Worm (Caenorhabditis elegans) whole organism, young adult: ENCODE measurements around the gene E02H4.7.

Experiments
- K12H6.12 ChIP-seq: fragments of 200-800 bp; sonication (Bioruptor generic); optimal IDR thresholded peaks from 2 replicates; lab custom pipeline; 2018; ENCODE audit warnings: mild to moderate bottlenecking, missing genetic modification characterization, missing compliant biosample characterization
- bed-1 ChIP-seq: fragments of 200-800 bp; sonication (Bioruptor generic); IDR thresholded peaks from 2 replicates; pipeline ENCODE4 v1.3.6; 2022; ENCODE audit warnings: missing genetic modification reagents, missing genetic modification characterization, missing compliant biosample characterization
- dpff-1 ChIP-seq: sonication (generic microtip); optimal IDR thresholded peaks from 2 replicates; lab custom pipeline; 2017; ENCODE audit warnings: mild to moderate bottlenecking, missing genetic modification characterization, missing compliant biosample characterization
- egrh-3 ChIP-seq: fragments of 200-800 bp; sonication (Bioruptor generic); IDR thresholded peaks from 2 replicates; pipeline ENCODE4 v1.3.6; 2022; ENCODE audit warnings: missing genetic modification reagents, missing genetic modification characterization, missing compliant biosample characterization
- him-1 ChIP-seq: sonication (generic microtip); optimal IDR thresholded peaks from 2 replicates; lab custom pipeline; 2016; ENCODE audit warnings: missing genotype, missing genetic modification reagents, missing genetic modification characterization, missing compliant biosample characterization
- lin-26 ChIP-seq: fragments of 200-800 bp; sonication (Bioruptor generic); IDR thresholded peaks from 2 replicates; pipeline ENCODE4 v1.3.6; 2022; ENCODE audit warnings: missing genetic modification reagents, missing genetic modification characterization, missing compliant biosample characterization
- lin-35 ChIP-seq, 3 experiments: fragments of 150-350 bp in 2 of 3; sonication (generic microtip) in 1 of 3; optimal IDR thresholded peaks; 2 replicates each; lab custom pipeline; 2014 to 2018; ENCODE audit warnings: missing biosample characterization in 3 of 3, missing genetic modification characterization in 3 of 3, missing genetic modification reagents in 3 of 3
- mel-28 ChIP-seq: sonication (generic microtip); optimal IDR thresholded peaks from 2 replicates; lab custom pipeline; 2016; ENCODE audit warnings: borderline replicate concordance, mild to moderate bottlenecking, missing genetic modification characterization, missing compliant biosample characterization
- nhr-27 ChIP-seq: fragments of 200-800 bp; sonication (Bioruptor generic); optimal IDR thresholded peaks from 2 replicates; lab custom pipeline; 2018; ENCODE audit warnings: mild to moderate bottlenecking, missing genetic modification characterization, moderate library complexity, missing compliant biosample characterization
- rcor-1 ChIP-seq: fragments of 200-800 bp; sonication (Bioruptor generic); IDR thresholded peaks from 2 replicates; pipeline ENCODE4 v1.3.6; 2022; ENCODE audit warnings: missing genetic modification reagents, missing genetic modification characterization, missing compliant biosample characterization
- unc-130 ChIP-seq: sonication (generic microtip); optimal IDR thresholded peaks from 2 replicates; lab custom pipeline; 2016; ENCODE audit warnings: missing genetic modification reagents, missing genetic modification characterization, missing compliant biosample characterization

ce11 chrX:14234366-14234765 is 21.7 kb upstream of the E02H4.7 start, which contains the start of gene srg-36:
- no peak for TF ChIP-seq lin-35 (GFP tag; optimal IDR thresholded peaks at IDR 0.05; lab: Kevin White, UChicago)
- no peak for TF ChIP-seq lin-26 (GFP tag; lab: Robert Waterston, UW)
- TF ChIP-seq K12H6.12 (tag; lab: Kevin White, UChicago): no peak
- TF ChIP-seq mel-28: no peak
- no peak for TF ChIP-seq egrh-3 (GFP tag; lab: Robert Waterston, UW)
- TF ChIP-seq unc-130: no peak
- no peak for TF ChIP-seq nhr-27 (tag; lab: Kevin White, UChicago)
- TF ChIP-seq bed-1 (GFP tag; lab: Robert Waterston, UW): no peak
- no peak for TF ChIP-seq dpff-1 (tag; lab: Kevin White, UChicago)
- TF ChIP-seq him-1 (tag; lab: Kevin White, UChicago): no peak
- TF ChIP-seq rcor-1 (GFP tag; lab: Robert Waterston, UW): no peak
